Worm (Caenorhabditis elegans): ENCODE measurements around the gene inx-7.

DNA sequence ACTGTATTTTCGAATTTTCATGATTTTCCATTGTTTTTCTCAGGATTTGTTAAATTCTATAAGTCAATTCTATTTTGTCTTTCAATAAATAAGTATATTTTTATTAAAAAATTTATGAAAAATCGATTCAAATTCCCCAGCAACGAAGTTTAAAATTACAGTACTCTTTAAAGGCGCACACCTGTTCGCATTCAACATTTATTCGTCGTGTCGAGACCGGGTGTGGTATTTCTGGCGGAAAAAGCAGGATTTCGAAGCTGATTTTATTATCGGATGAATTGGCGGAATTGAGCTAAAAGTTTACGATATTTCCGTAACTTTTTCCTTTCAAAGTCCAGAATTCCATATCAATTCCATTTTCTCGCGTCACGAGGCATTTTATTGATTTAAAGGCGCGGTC lies 983 bp downstream of the inx-7 start:
- TF ChIP-seq nhr-11 (tag; optimal IDR thresholded peaks at IDR 0.05), result no peak
- no peak for TF ChIP-seq ama-1 (optimal IDR thresholded peaks at IDR 0.05)
- TF ChIP-seq blmp-1 (tag; optimal IDR thresholded peaks at IDR 0.05; ENCODE audit: insufficient read depth), result no peak
